Worm (Caenorhabditis elegans): ENCODE results near the gene che-10.

DNA sequence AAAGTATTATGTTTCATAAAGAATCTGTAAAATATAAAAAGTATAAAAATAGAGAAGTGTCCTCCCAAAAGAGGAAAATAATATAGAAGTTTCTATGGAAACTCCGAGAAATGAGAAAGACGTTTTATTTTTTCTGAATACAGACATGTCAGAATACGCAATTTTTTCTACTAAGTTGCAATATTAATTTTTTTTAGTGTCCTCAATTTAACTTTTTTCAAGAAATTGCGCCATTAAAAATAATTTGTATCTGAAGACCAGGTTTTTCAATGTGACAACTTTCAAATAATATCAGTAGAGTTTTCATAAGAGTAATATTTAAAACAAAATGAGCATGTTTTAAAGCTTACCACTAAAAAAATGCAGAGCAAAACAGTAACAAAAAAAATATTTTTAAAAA lies 29.4 kb upstream of the che-10 start, which contains the start of gene fut-5:
- TF ChIP-seq dao-5 (tag; optimal IDR thresholded peaks at IDR 0.05) (no peak), W03F9.2 (tag; optimal IDR thresholded peaks at IDR 0.05) (no peak), him-1 (tag; optimal IDR thresholded peaks at IDR 0.05) (no peak)
